Fruit fly (Drosophila melanogaster): ENCODE results near the gene Parg.

Parg gene

DNA sequence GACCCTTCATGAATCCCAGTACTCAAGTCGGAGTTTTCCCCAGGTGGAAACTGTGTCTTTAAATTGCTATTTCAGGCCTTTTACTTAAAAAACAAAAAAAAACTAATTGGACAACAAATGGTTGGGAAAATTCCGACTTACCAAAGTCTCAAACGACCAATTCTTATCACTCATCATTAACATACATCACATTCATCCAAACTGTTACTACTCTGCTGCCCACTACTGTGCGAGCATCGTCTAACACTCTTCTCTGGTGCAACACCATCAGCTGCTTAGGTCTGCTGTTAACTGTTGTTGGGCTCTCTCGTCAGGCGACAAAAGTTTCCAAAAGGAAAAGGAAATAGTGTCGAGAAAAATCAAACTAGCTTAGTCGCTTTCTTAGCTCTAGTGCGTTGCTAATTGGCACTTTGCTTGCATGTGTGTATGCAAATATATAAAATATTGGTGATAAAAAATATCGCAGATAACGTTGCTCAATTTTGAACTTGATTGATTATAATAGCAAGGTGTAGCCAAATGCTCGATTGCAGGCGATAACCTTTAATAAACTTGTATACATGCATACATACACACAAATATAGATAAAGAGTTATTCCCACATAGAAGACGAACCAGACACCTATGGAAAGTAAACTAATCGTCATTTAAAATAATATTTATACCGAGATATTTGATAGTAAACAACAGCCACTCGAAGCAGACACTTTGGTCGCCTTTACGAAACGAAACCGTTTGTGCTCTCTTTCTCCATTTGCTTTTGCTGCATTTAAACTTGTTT is 22.9 kb upstream of the Parg start:
- TF ChIP-seq Myc (optimal IDR thresholded peaks at IDR 0.05) (no peak), psq (optimal IDR thresholded peaks at IDR 0.05) (no peak), insv (optimal IDR thresholded peaks at IDR 0.05) (no peak)

DNA sequence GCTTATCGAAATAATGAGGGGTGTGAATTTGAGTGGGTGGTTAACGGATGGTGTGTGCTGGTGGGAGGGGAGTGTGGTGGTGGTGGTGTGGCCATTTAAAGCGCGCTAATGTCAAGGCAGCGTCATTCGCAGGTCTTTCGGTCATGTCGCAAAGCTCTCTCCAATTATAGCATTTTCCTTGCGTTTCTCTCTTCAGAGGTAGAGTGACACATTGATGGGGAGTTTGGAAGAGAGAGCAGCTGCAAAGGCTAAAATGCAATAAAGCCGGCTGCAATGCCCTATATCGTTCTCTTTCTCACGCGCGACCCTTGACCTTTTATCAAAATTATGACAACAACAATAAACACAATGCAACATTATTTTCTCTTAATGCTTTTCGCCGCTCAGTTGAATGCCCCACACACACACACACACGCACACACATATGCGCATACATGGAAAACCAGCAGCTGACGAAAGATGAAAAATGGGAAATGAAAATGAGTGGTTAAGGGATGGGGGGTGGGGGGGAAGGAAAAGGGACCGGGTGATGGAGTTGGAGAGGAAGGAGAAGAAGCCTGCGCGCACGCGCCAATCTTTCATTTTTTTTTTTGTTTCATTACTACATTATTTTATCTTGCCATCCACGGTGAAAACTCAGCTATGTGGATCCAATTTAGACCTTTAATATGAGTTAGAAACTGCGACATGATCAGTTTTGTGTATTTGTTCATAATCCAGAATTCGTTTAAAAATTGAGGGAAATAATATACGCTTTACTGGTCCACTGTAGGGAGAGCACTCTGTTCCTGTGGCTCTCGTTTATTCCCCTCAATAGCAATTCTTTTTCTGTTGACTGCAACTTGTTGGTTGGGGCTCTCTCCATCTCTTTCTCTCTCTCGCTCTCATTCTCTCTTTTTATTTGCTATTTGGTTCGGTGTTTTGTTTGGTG is 20.6 kb upstream of the Parg start:
- TF ChIP-seq psq (optimal IDR thresholded peaks at IDR 0.05), result no peak
- TF ChIP-seq h (optimal IDR thresholded peaks at IDR 0.05), result no peak
- TF ChIP-seq insv (optimal IDR thresholded peaks at IDR 0.05), result no peak
- TF ChIP-seq Myc (optimal IDR thresholded peaks at IDR 0.05), result no peak
- TF ChIP-seq Sin3A (optimal IDR thresholded peaks at IDR 0.05), result no peak
- no peak for TF ChIP-seq ttk (optimal IDR thresholded peaks at IDR 0.05)

DNA sequence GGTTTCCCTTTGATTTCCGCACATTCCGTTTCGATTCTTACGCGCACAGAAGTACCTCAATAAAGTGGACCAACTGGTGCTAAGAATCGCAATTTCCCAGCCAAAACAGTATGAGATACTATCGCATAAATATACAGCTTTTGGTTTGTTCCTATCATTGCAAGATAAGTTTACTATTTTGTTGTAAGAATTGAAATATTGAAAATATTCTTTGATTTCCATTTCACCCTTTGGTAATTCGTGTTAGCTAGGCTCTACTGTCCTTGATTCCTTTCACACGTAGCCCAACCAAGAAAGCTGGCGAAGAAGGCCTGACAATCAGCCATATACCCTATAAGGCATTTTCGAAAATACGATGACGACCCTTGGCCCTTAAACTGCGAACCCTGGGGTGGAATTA is 19.3 kb upstream of the Parg start:
- TF ChIP-seq Sin3A (optimal IDR thresholded peaks at IDR 0.05) (no peak), ttk (optimal IDR thresholded peaks at IDR 0.05) (no peak), psq (optimal IDR thresholded peaks at IDR 0.05) (no peak), Myc (optimal IDR thresholded peaks at IDR 0.05) (no peak), insv (optimal IDR thresholded peaks at IDR 0.05) (no peak), h (optimal IDR thresholded peaks at IDR 0.05) (no peak)

DNA sequence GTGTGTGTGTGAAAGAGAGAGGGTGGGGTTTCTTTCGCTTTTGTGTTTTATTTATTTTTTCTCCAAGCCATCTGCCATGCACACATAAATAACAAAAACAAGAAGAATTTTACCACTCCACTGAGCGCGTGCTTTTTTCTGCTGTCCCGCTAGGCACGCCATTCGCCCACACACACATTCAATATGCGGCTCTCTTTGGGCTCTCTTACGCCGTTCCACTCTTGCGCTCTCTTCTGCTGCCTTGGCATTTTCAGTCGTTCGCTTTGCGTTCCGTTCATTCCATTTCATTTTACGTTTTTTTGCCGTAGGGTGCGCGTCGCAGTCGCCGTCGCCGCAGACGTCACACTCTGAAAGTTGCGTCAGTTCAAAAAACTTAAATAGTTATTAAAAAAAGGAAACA is 17.8 kb upstream of the Parg start:
- TF ChIP-seq ttk (optimal IDR thresholded peaks at IDR 0.05) (no peak), Myc (optimal IDR thresholded peaks at IDR 0.05) (no peak), h (optimal IDR thresholded peaks at IDR 0.05) (no peak), psq (optimal IDR thresholded peaks at IDR 0.05) (no peak), insv (optimal IDR thresholded peaks at IDR 0.05) (no peak), Sin3A (optimal IDR thresholded peaks at IDR 0.05) (no peak)

DNA sequence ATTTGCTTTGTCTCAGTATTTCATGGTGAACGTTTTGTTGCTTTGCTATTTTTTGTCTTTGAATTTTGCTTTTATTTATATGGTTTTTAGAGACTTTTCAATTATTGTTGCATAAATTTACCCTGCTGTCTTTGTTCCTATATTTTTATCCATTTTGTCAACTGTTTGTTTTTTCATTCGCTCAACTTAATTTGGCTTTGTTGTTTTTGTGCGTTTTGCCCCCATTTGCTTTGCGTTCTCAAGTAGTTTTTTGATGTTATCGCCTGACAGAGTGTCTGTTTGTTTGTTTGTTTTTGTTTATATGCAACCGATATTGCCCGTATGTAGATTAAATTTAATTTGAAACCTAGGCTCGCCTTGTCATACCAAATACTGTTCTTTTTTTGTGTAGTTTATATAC is 17.3 kb upstream of the Parg start:
- TF ChIP-seq Myc (optimal IDR thresholded peaks at IDR 0.05), result no peak

DNA sequence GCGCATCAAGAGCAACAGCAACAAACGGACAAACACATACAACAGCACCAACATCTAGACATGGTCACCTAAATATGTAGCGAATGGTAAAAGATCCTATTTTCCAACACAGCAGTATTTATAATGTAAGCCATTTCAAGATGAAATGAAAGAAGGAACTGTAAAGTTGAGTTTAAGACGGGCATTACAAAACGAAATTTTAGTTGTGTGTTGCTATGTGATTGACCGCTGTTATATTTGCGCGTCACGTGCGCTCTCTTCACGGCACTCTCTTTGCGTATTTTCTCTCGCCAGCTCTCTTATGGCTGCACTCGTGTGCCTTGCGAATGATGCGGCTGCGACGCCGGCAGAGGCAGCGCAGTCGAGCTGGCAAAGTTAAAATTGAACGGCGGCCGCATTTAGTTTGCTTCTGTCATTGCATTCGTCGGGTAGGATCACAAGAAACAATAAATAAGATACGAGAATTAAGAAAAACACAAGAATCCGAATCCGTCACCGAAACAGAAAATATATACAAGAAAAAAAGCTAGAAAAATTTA is 16.6 kb upstream of the Parg start:
- no peak for TF ChIP-seq insv (optimal IDR thresholded peaks at IDR 0.05)
- TF ChIP-seq Myc (optimal IDR thresholded peaks at IDR 0.05), result no peak
- TF ChIP-seq Sin3A (optimal IDR thresholded peaks at IDR 0.05), result no peak
- TF ChIP-seq ttk (optimal IDR thresholded peaks at IDR 0.05), result no peak
- TF ChIP-seq h (optimal IDR thresholded peaks at IDR 0.05), result no peak
- no peak for TF ChIP-seq psq (optimal IDR thresholded peaks at IDR 0.05)

DNA sequence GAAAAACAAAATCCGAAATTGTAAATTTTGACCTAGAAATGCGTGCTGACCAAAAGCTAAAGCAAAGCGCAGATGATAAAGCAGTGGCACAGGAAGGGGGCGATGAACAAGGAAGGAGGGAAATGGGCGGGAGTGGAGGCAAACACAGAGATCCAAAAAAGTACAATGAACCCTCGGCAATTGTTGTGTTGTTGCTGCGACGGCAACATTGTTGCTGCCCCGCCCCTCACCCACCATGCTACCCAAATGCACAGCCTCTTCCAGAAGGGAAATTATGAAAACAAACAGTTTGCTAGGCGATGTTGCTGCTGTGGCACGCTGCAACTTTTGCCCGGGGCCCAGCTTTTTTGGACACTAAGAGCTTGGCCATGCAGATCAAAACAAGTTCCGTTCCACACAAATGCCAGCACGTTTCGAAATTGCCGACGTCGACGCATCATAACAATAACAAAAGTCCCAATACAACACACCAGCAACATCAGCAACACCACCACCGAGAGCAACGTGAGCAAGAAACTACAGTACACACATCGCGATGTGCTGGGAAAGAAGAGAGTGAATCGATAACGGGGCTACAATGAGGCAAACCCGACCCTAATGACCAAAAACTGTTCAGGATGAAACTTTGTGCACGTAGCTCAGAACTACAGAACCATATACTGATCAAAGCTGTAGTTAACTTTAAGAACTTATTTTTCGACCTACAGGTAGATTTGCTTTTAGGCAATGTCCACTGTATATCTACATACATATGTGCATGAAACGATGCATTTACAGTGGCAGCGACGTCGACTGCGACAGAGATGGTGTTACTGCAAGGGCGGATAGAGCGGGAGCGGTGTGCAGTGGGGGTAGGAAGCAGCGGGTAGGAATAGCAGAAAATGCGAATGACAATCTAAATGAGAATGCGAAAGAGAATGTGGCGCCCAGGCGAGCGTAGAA is 15.4 kb upstream of the Parg start:
- no peak for TF ChIP-seq h (optimal IDR thresholded peaks at IDR 0.05)
- no peak for TF ChIP-seq ttk (optimal IDR thresholded peaks at IDR 0.05)
- TF ChIP-seq insv (optimal IDR thresholded peaks at IDR 0.05), result no peak
- no peak for TF ChIP-seq Sin3A (optimal IDR thresholded peaks at IDR 0.05)
- TF ChIP-seq Myc (optimal IDR thresholded peaks at IDR 0.05), result no peak
- no peak for TF ChIP-seq psq (optimal IDR thresholded peaks at IDR 0.05)

DNA sequence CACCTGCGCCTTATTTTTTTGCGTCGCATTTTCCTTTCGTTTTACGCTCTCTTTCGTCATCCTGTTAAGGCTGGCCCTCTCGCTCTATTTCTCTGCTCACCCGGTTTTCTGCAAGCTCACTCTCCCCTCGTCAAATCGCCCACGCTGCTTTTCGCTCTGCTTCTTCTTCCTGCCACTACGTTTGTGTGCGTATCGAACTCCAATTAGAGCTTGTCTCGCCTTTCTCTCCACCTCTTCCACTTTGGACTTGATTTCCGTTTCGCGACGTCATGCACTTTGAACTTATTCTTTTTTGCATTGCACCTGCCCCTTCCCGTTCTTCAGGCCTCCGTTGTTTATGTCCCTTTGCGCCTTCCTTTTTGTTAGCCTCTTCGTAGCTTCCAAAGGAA is 14.2 kb upstream of the Parg start:
- TF ChIP-seq ttk (optimal IDR thresholded peaks at IDR 0.05), result no peak
- TF ChIP-seq insv (optimal IDR thresholded peaks at IDR 0.05), result no peak
- TF ChIP-seq Myc (optimal IDR thresholded peaks at IDR 0.05), result no peak
- TF ChIP-seq h (optimal IDR thresholded peaks at IDR 0.05), result no peak
- no peak for TF ChIP-seq Sin3A (optimal IDR thresholded peaks at IDR 0.05)
- TF ChIP-seq psq (optimal IDR thresholded peaks at IDR 0.05), result no peak

DNA sequence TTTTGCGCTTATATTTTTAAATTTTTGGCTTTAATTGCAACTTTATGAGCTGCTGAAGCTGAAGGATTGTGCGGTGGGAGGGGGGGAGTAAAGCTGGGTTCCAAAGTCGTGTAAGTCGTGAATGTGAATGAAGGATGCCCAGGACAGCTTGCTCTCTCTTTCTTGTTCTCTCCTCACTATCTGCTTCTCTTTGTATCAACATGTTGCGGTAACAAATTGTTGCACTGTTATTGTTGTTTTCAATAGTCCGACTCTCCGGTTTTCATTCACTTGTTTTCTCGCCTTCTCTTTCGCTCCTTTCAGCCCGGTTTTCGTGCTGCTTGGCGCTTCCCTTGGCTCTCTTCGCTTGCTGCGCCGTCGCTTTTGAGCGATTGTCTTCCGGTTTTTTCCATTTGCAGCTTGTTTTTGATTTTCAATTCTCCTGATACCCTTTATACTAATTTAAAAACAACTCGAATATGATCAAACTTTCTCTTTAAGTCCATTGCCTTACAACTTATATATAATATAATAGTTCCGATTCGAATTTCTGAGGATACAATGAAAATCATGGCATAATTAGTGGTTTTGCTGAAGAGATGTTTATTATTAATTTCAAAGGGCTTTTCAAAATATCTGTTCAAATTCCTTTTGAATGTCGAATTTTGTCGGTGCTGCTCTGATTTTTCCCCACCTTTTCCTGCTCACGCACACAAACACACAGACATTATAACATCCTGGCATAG is 13.7 kb upstream of the Parg start:
- TF ChIP-seq Myc (optimal IDR thresholded peaks at IDR 0.05) (no peak), h (optimal IDR thresholded peaks at IDR 0.05) (no peak), insv (optimal IDR thresholded peaks at IDR 0.05) (no peak), Sin3A (optimal IDR thresholded peaks at IDR 0.05) (no peak), ttk (optimal IDR thresholded peaks at IDR 0.05) (no peak), psq (optimal IDR thresholded peaks at IDR 0.05) (no peak)

DNA sequence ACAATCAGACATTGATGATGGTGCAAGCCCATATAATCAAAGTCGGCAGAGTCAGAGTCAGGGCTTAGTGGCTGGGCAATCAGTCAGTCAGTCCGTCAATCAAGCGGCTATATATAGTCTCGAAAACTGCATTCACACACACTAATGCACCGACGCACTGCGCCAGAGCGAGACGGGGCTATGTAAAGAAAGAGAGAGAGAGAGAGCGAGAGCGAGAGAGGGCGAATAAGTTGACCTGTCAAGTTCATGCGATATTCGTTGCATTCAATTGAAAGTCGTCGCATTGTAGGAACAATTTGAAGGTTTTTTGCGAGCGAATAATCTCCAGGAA is 11.1 kb upstream of the Parg start:
- TF ChIP-seq insv (optimal IDR thresholded peaks at IDR 0.05) (no peak), ttk (optimal IDR thresholded peaks at IDR 0.05) (no peak), psq (optimal IDR thresholded peaks at IDR 0.05) (no peak), Sin3A (optimal IDR thresholded peaks at IDR 0.05) (no peak), Myc (optimal IDR thresholded peaks at IDR 0.05) (no peak), h (optimal IDR thresholded peaks at IDR 0.05) (no peak)
